Worm (Caenorhabditis elegans): ENCODE data around the gene ZC250.2.

ZC250.2 gene

DNA sequence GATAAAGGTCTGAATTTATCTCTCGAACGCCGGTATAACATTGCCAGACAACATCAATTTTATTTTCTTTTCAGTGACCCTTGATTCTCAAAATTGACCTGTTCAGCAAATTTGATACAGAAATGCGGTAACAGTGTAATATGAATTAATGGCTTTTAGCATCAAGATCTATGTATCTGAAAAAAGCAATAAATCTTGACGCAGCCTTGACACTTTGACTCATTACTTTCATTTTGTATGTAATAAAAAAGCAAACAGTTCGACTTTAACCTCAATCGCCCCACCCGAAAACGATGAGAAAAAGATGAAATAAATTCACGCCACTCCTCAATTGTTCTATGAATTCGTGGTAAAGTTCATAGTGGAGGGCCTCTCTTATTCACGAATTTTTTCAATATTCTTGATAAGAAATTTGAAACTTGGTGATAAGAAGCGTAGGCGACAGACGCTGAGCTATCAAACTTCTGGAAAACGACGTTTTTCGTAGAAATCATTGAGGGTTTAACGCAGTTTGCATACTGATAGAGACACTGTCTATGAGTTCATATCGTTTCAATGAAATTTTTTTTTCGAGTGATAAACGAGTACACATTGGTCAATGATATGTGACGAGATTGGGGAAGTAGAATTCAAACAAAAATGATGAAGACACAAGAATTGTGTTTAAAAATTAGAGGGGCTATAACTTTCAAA, 29.5 kb downstream of the ZC250.2 start (continued):
- TF ChIP-seq egl-27 (tag; optimal IDR thresholded peaks at IDR 0.05), result no peak
- TF ChIP-seq nhr-41 (GFP tag; IDR thresholded peaks at IDR 0.05), result no peak
- TF ChIP-seq zag-1 (tag; optimal IDR thresholded peaks at IDR 0.05), result no peak
- TF ChIP-seq hlh-11 (tag; optimal IDR thresholded peaks at IDR 0.05), result peak; percentile 77
- TF ChIP-seq nhr-48 (tag; optimal IDR thresholded peaks at IDR 0.05), result peak; percentile 56
- TF ChIP-seq skn-1 (tag; optimal IDR thresholded peaks at IDR 0.05), result no peak
- TF ChIP-seq dve-1 (tag; optimal IDR thresholded peaks at IDR 0.05; ENCODE audit: insufficient read depth), result peak; percentile 45
- TF ChIP-seq lin-13 (GFP tag; optimal IDR thresholded peaks at IDR 0.05), result no peak
- TF ChIP-seq dmd-6 (GFP tag; IDR thresholded peaks at IDR 0.05), result peak; percentile 92
- TF ChIP-seq pqm-1 (tag; optimal IDR thresholded peaks at IDR 0.05), result peak; percentile 75
- no peak for TF ChIP-seq Y75B8A.6 (GFP tag; IDR thresholded peaks at IDR 0.05)
- TF ChIP-seq nhr-102 (tag; optimal IDR thresholded peaks at IDR 0.05), result peak; percentile 38

DNA sequence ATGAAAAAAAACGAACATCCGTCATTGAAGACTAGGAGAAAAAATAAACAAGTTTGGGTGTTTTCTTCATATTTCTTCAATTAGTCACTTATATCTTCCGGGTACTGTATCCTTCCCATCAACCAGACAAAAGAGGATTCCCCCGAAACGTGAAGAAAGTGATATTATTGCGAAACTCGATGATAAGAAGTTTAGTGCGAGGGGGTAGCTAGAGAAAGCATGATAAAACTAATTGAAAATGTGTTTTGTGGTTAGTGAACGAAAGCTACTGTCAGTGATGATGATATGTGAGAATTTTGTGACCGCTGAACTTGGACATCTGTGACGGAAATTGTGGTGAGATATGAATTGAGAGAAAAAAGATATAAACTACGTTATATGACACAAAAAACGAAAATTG, 30.8 kb downstream of the ZC250.2 start:
- TF ChIP-seq cey-2 (tag; optimal IDR thresholded peaks at IDR 0.05; ENCODE audit: borderline replicate concordance, insufficient read depth) (peak; percentile 89), nhr-48 (tag; optimal IDR thresholded peaks at IDR 0.05) (peak; percentile 86), ces-1 (GFP tag; optimal IDR thresholded peaks at IDR 0.05) (no peak), sdz-12 (GFP tag; optimal IDR thresholded peaks at IDR 0.05) (no peak), dpl-1 (GFP tag; optimal IDR thresholded peaks at IDR 0.05) (peak; percentile 22), dmd-9 (GFP tag; IDR thresholded peaks at IDR 0.05) (no peak), zag-1 (tag; optimal IDR thresholded peaks at IDR 0.05) (no peak), arid-1 (GFP tag; conservative IDR thresholded peaks at IDR 0.05) (no peak), dve-1 (tag; optimal IDR thresholded peaks at IDR 0.05; ENCODE audit: insufficient read depth) (peak; percentile 65), egl-43 (GFP tag; IDR thresholded peaks at IDR 0.05) (no peak), Y5F2A.4 (GFP tag; optimal IDR thresholded peaks at IDR 0.05) (no peak), nhr-28 (tag; optimal IDR thresholded peaks at IDR 0.05) (peak; percentile 99), nhr-25 (tag; optimal IDR thresholded peaks at IDR 0.05; ENCODE audit: borderline replicate concordance, insufficient read depth) (peak; percentile 57), mep-1 (tag; optimal IDR thresholded peaks at IDR 0.05) (peak; percentile 25), ama-1 (optimal IDR thresholded peaks at IDR 0.05) (no peak), hlh-30 (tag; optimal IDR thresholded peaks at IDR 0.05; ENCODE audit: insufficient read depth) (peak; percentile 37), hif-1 (tag; optimal IDR thresholded peaks at IDR 0.05) (no peak), nhr-102 (tag; optimal IDR thresholded peaks at IDR 0.05) (peak; percentile 85), ceh-20 (GFP tag; IDR thresholded peaks at IDR 0.05) (peak; percentile 60; the same call in 1 of the 2 replicates), lin-1 (GFP tag; IDR thresholded peaks at IDR 0.05) (peak; percentile 19; the same call in 1 of the 2 replicates), nhr-11 (tag; optimal IDR thresholded peaks at IDR 0.05) (no peak), pqm-1 (tag; optimal IDR thresholded peaks at IDR 0.05) (peak; percentile 82), madf-5 (GFP tag; IDR thresholded peaks at IDR 0.05) (no peak), nhr-111 (GFP tag; optimal IDR thresholded peaks at IDR 0.05) (no peak), nhr-77 (tag; optimal IDR thresholded peaks at IDR 0.05) (peak; percentile 18), daf-19 (GFP tag; conservative IDR thresholded peaks at IDR 0.05) (no peak), duxl-1 (tag; optimal IDR thresholded peaks at IDR 0.05; ENCODE audit: poor library complexity) (no peak), php-3 (GFP tag; IDR thresholded peaks at IDR 0.05) (no peak), ceh-44 (GFP tag; IDR thresholded peaks at IDR 0.05) (no peak), aha-1 (tag) (peak; percentile 81), daf-16 (GFP tag; optimal IDR thresholded peaks at IDR 0.05) (no peak), daf-16 (tag; optimal IDR thresholded peaks at IDR 0.05) (peak; percentile 31), madf-9 (GFP tag; conservative IDR thresholded peaks at IDR 0.05) (no peak), fkh-10 (GFP tag; optimal IDR thresholded peaks at IDR 0.05) (no peak), dmd-6 (GFP tag; IDR thresholded peaks at IDR 0.05) (peak; percentile 86), lsy-2 (tag; optimal IDR thresholded peaks at IDR 0.05) (peak in 1 of 2 experiments; percentile 58), F49E8.2 (tag; optimal IDR thresholded peaks at IDR 0.05; ENCODE audit: borderline replicate concordance) (no peak), ceh-28 (tag; optimal IDR thresholded peaks at IDR 0.05) (no peak), hlh-11 (tag; optimal IDR thresholded peaks at IDR 0.05) (peak; percentile 86), ceh-82 (tag; optimal IDR thresholded peaks at IDR 0.05) (no peak), snpc-4 (tag; optimal IDR thresholded peaks at IDR 0.05) (no peak), mxl-3 (GFP tag; optimal IDR thresholded peaks at IDR 0.05) (peak; percentile 85)
